Fruit fly (Drosophila melanogaster) whole organism, embryonic: Measurements from ENCODE around the gene DIP-alpha.

ENCODE experiments used
- Abd-B ChIP-seq: fragments of 200-800 bp; sonication (Bioruptor generic); optimal IDR thresholded peaks from 2 replicates; lab custom pipeline; 2018; ENCODE audit warnings: missing biosample characterization, mild to moderate bottlenecking, missing genetic modification characterization, moderate library complexity
- BtbVII ChIP-seq: fragments of 200-800 bp; sonication (Bioruptor generic); optimal IDR thresholded peaks from 3 replicates; lab custom pipeline; 2017; ENCODE audit warnings: missing biosample characterization, mild to moderate bottlenecking, missing genetic modification characterization
- C15 ChIP-seq: fragments of 200-800 bp; sonication (Bioruptor generic); IDR thresholded peaks from 3 replicates; pipeline ENCODE4 v1.3.6; 2022; ENCODE audit warnings: missing biosample characterization, missing genetic modification characterization
- CG11504 ChIP-seq: fragments of 200-800 bp; sonication (Bioruptor generic); optimal IDR thresholded peaks from 3 replicates; lab custom pipeline; 2019; ENCODE audit warnings: missing biosample characterization, mild to moderate bottlenecking, missing genetic modification characterization, moderate library complexity
- CG13424 ChIP-seq: fragments of 200-800 bp; sonication (Bioruptor generic); optimal IDR thresholded peaks from 2 replicates; lab custom pipeline; 2019; ENCODE audit warnings: missing biosample characterization, mild to moderate bottlenecking, missing genetic modification characterization, moderate library complexity
- CG14441 ChIP-seq: fragments of 200-800 bp; sonication (Bioruptor generic); IDR thresholded peaks from 2 replicates; pipeline ENCODE4 v1.3.6; 2022; ENCODE audit warnings: missing biosample characterization, missing genetic modification characterization
- CG15514 ChIP-seq: fragments of 200-800 bp; sonication (Bioruptor generic); optimal IDR thresholded peaks from 3 replicates; lab custom pipeline; 2017; ENCODE audit warnings: missing biosample characterization, missing genetic modification characterization, mild to moderate bottlenecking, moderate library complexity, missing genetic modification reagents
- CG18476 ChIP-seq: fragments of 200-800 bp; sonication (Bioruptor generic); optimal IDR thresholded peaks from 2 replicates; lab custom pipeline; 2016; ENCODE audit warnings: missing biosample characterization, mild to moderate bottlenecking, missing genetic modification characterization
- CG4328 ChIP-seq: fragments of 200-800 bp; sonication (Bioruptor generic); optimal IDR thresholded peaks from 3 replicates; lab custom pipeline; 2017; ENCODE audit warnings: missing biosample characterization, missing genetic modification reagents, missing genetic modification characterization
- CG7786 ChIP-seq: fragments of 200-800 bp; sonication (Bioruptor generic); optimal IDR thresholded peaks from 2 replicates; lab custom pipeline; 2016; ENCODE audit warnings: missing biosample characterization, missing genetic modification characterization
- CG8359 ChIP-seq: fragments of 200-800 bp; sonication (Bioruptor generic); optimal IDR thresholded peaks from 2 replicates; lab custom pipeline; 2017; ENCODE audit warnings: missing biosample characterization, mild to moderate bottlenecking, missing genetic modification characterization, borderline replicate concordance
- CG8944 ChIP-seq: fragments of 200-800 bp; sonication (Bioruptor generic); optimal IDR thresholded peaks from 3 replicates; lab custom pipeline; 2016; ENCODE audit warnings: missing biosample characterization, missing genetic modification characterization
- Ets97D ChIP-seq: fragments of 200-800 bp; sonication (Bioruptor generic); optimal IDR thresholded peaks from 3 replicates; lab custom pipeline; 2016; ENCODE audit warnings: missing biosample characterization, missing genetic modification characterization
- Fer1 ChIP-seq: fragments of 200-800 bp; sonication (Bioruptor generic); optimal IDR thresholded peaks from 2 replicates; lab custom pipeline; 2017; ENCODE audit warnings: missing biosample characterization, mild to moderate bottlenecking, missing genetic modification characterization
- Fer3 ChIP-seq: fragments of 200-800 bp; sonication (Bioruptor generic); optimal IDR thresholded peaks from 2 replicates; lab custom pipeline; 2018; ENCODE audit warnings: missing biosample characterization, mild to moderate bottlenecking, missing genetic modification characterization, moderate library complexity
- H15 ChIP-seq: fragments of 200-800 bp; sonication (Bioruptor generic); IDR thresholded peaks from 3 replicates; pipeline ENCODE4 v1.3.6; 2022; ENCODE audit warnings: missing biosample characterization, missing genetic modification characterization
- HLH54F ChIP-seq: fragments of 200-800 bp; sonication (Bioruptor generic); optimal IDR thresholded peaks from 3 replicates; lab custom pipeline; 2016; ENCODE audit warnings: missing biosample characterization, missing genetic modification characterization
- Hand ChIP-seq: fragments of 200-800 bp; sonication (Bioruptor generic); optimal IDR thresholded peaks from 2 replicates; lab custom pipeline; 2017; ENCODE audit warnings: mild to moderate bottlenecking, missing biosample characterization, missing genetic modification reagents, missing genetic modification characterization
- Med ChIP-seq: fragments of 200-800 bp; sonication (Bioruptor generic); peaks from one replicate; lab custom pipeline; 2016; ENCODE audit warnings: missing biosample characterization, missing genetic modification characterization, mild to moderate bottlenecking, inconsistent platforms, moderate library complexity
- Nf-YB ChIP-seq: fragments of 200-800 bp; sonication (Bioruptor generic); optimal IDR thresholded peaks from 3 replicates; lab custom pipeline; 2019; ENCODE audit warnings: missing biosample characterization, mild to moderate bottlenecking, missing genetic modification characterization, moderate library complexity
- Sin3A ChIP-seq: fragments of >200 bp; optimal IDR thresholded peaks from 2 replicates; lab custom pipeline; 2018
- Sox102F ChIP-seq: fragments of 200-800 bp; sonication (Bioruptor generic); optimal IDR thresholded peaks from 2 replicates; lab custom pipeline; 2018; ENCODE audit warnings: missing biosample characterization, mild to moderate bottlenecking, missing genetic modification characterization, moderate library complexity
- Stat92E ChIP-seq, 3 experiments: fragments of >200 bp in 2 of 3; fragments of 200-800 bp in 1 of 3; sonication (Bioruptor generic) in 1 of 3; optimal IDR thresholded peaks; 2 replicates each; lab custom pipeline; 2017 to 2019; ENCODE audit warnings: missing biosample characterization in 3 of 3, missing genetic modification characterization in 3 of 3, mild to moderate bottlenecking in 1 of 3, moderate library complexity in 1 of 3
- Taf1 ChIP-seq: fragments of 200-800 bp; sonication (Bioruptor generic); IDR thresholded peaks from 2 replicates; pipeline ENCODE4 v1.3.6; 2022; ENCODE audit warnings: missing biosample characterization, missing genetic modification characterization
- Trl ChIP-seq, 3 experiments: fragments of >200 bp in 2 of 3; fragments of 200-800 bp in 1 of 3; sonication (Bioruptor generic) in 1 of 3; optimal IDR thresholded peaks; 2 replicates in 1 of 3; 3 replicates in 2 of 3; lab custom pipeline; 2016 to 2017; ENCODE audit warnings: missing biosample characterization in 1 of 3, missing genetic modification characterization in 1 of 3
- ac ChIP-seq: fragments of 200-800 bp; sonication (Bioruptor generic); optimal IDR thresholded peaks from 3 replicates; lab custom pipeline; 2017; ENCODE audit warnings: missing biosample characterization, mild to moderate bottlenecking, missing genetic modification characterization
- bsh ChIP-seq, 2 experiments: fragments of 200-800 bp; sonication (Bioruptor generic); optimal IDR thresholded peaks; 2 replicates each; lab custom pipeline; 2017 to 2018; ENCODE audit warnings: mild to moderate bottlenecking in 2 of 2, missing biosample characterization in 2 of 2, missing genetic modification characterization in 2 of 2, moderate library complexity in 1 of 2
- cas ChIP-seq: fragments of 200-800 bp; sonication (Bioruptor generic); IDR thresholded peaks from 2 replicates; pipeline ENCODE4 v1.3.6; 2022; ENCODE audit warnings: missing biosample characterization, missing genetic modification characterization
- corto ChIP-seq: fragments of 200-800 bp; sonication (Bioruptor generic); optimal IDR thresholded peaks from 2 replicates; lab custom pipeline; 2016; ENCODE audit warnings: missing biosample characterization, mild to moderate bottlenecking, missing genetic modification characterization, moderate library complexity
- dm ChIP-seq: fragments of 200-800 bp; sonication (Bioruptor generic); optimal IDR thresholded peaks from 3 replicates; lab custom pipeline; 2016; ENCODE audit warnings: missing biosample characterization, missing genetic modification characterization
- ems ChIP-seq: fragments of 200-800 bp; sonication (Bioruptor generic); optimal IDR thresholded peaks from 3 replicates; lab custom pipeline; 2016; ENCODE audit warnings: missing biosample characterization, missing genetic modification characterization
- fd64A ChIP-seq: fragments of 200-800 bp; sonication (Bioruptor generic); optimal IDR thresholded peaks from 3 replicates; lab custom pipeline; 2018; ENCODE audit warnings: missing biosample characterization, mild to moderate bottlenecking, missing genetic modification characterization
- fd96Cb ChIP-seq: fragments of 200-800 bp; sonication (Bioruptor generic); optimal IDR thresholded peaks from 2 replicates; lab custom pipeline; 2018; ENCODE audit warnings: missing biosample characterization, mild to moderate bottlenecking, missing genetic modification characterization, moderate library complexity
- fru ChIP-seq: fragments of >200 bp; optimal IDR thresholded peaks from 2 replicates; lab custom pipeline; 2017
- gcm2 ChIP-seq: fragments of 200-800 bp; sonication (Bioruptor generic); optimal IDR thresholded peaks from 2 replicates; lab custom pipeline; 2016; ENCODE audit warnings: missing biosample characterization, missing genetic modification characterization
- lab ChIP-seq: fragments of 200-800 bp; sonication (Bioruptor generic); optimal IDR thresholded peaks from 3 replicates; lab custom pipeline; 2017; ENCODE audit warnings: missing biosample characterization, missing genetic modification characterization, mild to moderate bottlenecking, moderate library complexity, missing genetic modification reagents
- luna ChIP-seq: fragments of 200-800 bp; sonication (Bioruptor generic); optimal IDR thresholded peaks from 2 replicates; lab custom pipeline; 2016; ENCODE audit warnings: missing biosample characterization, missing genetic modification characterization
- mam ChIP-seq: fragments of 200-800 bp; sonication (Bioruptor generic); optimal IDR thresholded peaks from 3 replicates; lab custom pipeline; 2016; ENCODE audit warnings: missing biosample characterization, missing genetic modification characterization
- nerfin-2 ChIP-seq: fragments of 200-800 bp; sonication (Bioruptor generic); IDR thresholded peaks from 2 replicates; pipeline ENCODE4 v1.3.6; 2022; ENCODE audit warnings: missing biosample characterization, missing genetic modification characterization; ENCODE audit not compliant: partially characterized antibody
- oc ChIP-seq: fragments of 200-800 bp; sonication (Bioruptor generic); optimal IDR thresholded peaks from 2 replicates; lab custom pipeline; 2018; ENCODE audit warnings: missing biosample characterization, mild to moderate bottlenecking, missing genetic modification characterization, moderate library complexity
- p53 ChIP-seq: fragments of 200-800 bp; sonication (Bioruptor generic); optimal IDR thresholded peaks from 2 replicates; lab custom pipeline; 2016; ENCODE audit warnings: missing biosample characterization, missing genetic modification characterization
- pfk ChIP-seq: fragments of 200-800 bp; sonication (Bioruptor generic); optimal IDR thresholded peaks from 2 replicates; lab custom pipeline; 2018; ENCODE audit warnings: missing biosample characterization, mild to moderate bottlenecking, missing genetic modification characterization, moderate library complexity
- repo ChIP-seq: fragments of 200-800 bp; sonication (Bioruptor generic); optimal IDR thresholded peaks from 2 replicates; lab custom pipeline; 2016; ENCODE audit warnings: missing biosample characterization, missing genetic modification characterization
- run ChIP-seq: fragments of 200-800 bp; sonication (Bioruptor generic); optimal IDR thresholded peaks from 3 replicates; lab custom pipeline; 2018; ENCODE audit warnings: missing biosample characterization, mild to moderate bottlenecking, missing genetic modification characterization
- shn ChIP-seq: fragments of 200-800 bp; sonication (Bioruptor generic); optimal IDR thresholded peaks from 3 replicates; lab custom pipeline; 2016; ENCODE audit warnings: missing biosample characterization, missing genetic modification characterization
- so ChIP-seq: fragments of 200-800 bp; sonication (Bioruptor generic); IDR thresholded peaks from 3 replicates; pipeline ENCODE4 v1.3.6; 2022; ENCODE audit warnings: missing biosample characterization, missing genetic modification characterization
- sob ChIP-seq: fragments of 200-800 bp; sonication (Bioruptor generic); IDR thresholded peaks from 2 replicates; pipeline ENCODE4 v1.3.6; 2022; ENCODE audit warnings: missing biosample characterization, missing genetic modification characterization
- stwl ChIP-seq: fragments of 200-800 bp; sonication (Bioruptor generic); optimal IDR thresholded peaks from 3 replicates; lab custom pipeline; 2018; ENCODE audit warnings: missing biosample characterization, mild to moderate bottlenecking, missing genetic modification characterization, moderate library complexity
- tgo ChIP-seq: fragments of 200-800 bp; sonication (Bioruptor generic); IDR thresholded peaks from 3 replicates; pipeline ENCODE4 v1.3.6; 2022; ENCODE audit warnings: missing biosample characterization, missing genetic modification characterization
- wek ChIP-seq: fragments of 200-800 bp; sonication (Bioruptor generic); optimal IDR thresholded peaks from 3 replicates; lab custom pipeline; 2018; ENCODE audit warnings: missing biosample characterization, mild to moderate bottlenecking, missing genetic modification characterization, moderate library complexity

DIP-alpha gene

DNA sequence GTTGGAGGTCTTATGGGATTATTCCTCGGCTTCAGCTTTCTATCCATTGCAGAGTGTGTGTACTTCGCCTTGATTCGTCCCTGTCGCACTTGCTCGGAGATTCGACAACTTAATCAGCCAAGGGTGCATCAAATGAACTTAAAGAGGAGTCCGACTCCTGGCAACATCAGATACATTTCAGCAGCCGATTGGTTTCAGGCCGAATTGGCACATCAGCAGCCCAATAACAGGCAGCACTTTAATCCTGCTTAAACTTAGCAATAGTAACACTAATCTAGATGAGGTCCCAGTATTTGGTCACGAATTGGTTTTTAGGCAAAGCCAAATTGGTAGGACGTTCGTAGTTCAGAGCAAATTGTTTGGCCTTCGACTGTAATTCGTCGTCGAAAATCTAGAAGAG lies at the start of gene DIP-alpha:
TSS of gene DIP-alpha (minus strand) at position 101 of the 400 bp plus-strand sequence.
- TF ChIP-seq CG11504 (tag; lab: Kevin White, UChicago) (no peak), tgo (GFP tag; lab: Robert Waterston, UW) (no peak), fd64A (no peak), so (GFP tag; lab: Robert Waterston, UW) (no peak)

dm6 chrX:3594245-3594644 lies 22.8 kb upstream of the DIP-alpha start:
- TF ChIP-seq pfk (GFP tag; lab: Kevin White, UChicago) (no peak), Trl (optimal IDR thresholded peaks at IDR 0.05; lab: Kevin White, UChicago) (no peak), Trl (GFP tag; optimal IDR thresholded peaks at IDR 0.05; lab: Kevin White, UChicago) (no peak), C15 (GFP tag; lab: Robert Waterston, UW) (no peak), lab (peak; percentile 56), CG15514 (peak; percentile 3), p53 (no peak), CG8944 (no peak), cas (no peak), repo (no peak), bsh (GFP tag; optimal IDR thresholded peaks at IDR 0.05; lab: Kevin White, UChicago) (no peak), fd96Cb (peak; percentile 0), nerfin-2 (no peak), oc (tag; lab: Kevin White, UChicago) (no peak), Med (GFP tag; lab: Kevin White, UChicago) (peak; percentile 9), Sin3A (lab: Kevin White, UChicago) (no peak), run (tag; lab: Kevin White, UChicago) (no peak), shn (GFP tag; lab: Kevin White, UChicago) (no peak), Nf-YB (GFP tag; lab: Kevin White, UChicago) (no peak), BtbVII (peak; percentile 1), Sox102F (GFP tag; lab: Kevin White, UChicago) (no peak), HLH54F (GFP tag; lab: Kevin White, UChicago) (no peak), H15 (GFP tag; lab: Robert Waterston, UW) (no peak), luna (GFP tag; lab: Kevin White, UChicago) (no peak), stwl (no peak), CG7786 (no peak), CG14441 (no peak), corto (GFP tag; lab: Kevin White, UChicago) (no peak), Abd-B (GFP tag; lab: Kevin White, UChicago) (no peak), CG13424 (tag; lab: Kevin White, UChicago) (peak; percentile 15), ac (no peak), Fer1 (GFP tag; lab: Kevin White, UChicago) (peak; percentile 61), Fer3 (peak; percentile 17), ems (no peak), wek (GFP tag; lab: Kevin White, UChicago) (no peak), fru (lab: Kevin White, UChicago) (no peak), CG8359 (GFP tag; lab: Kevin White, UChicago) (no peak), gcm2 (GFP tag; lab: Kevin White, UChicago) (no peak), Taf1 (GFP tag; lab: Robert Waterston, UW) (no peak), sob (GFP tag; lab: Robert Waterston, UW) (no peak), Hand (no peak), Ets97D (no peak), CG18476 (GFP tag; lab: Kevin White, UChicago) (no peak), mam (GFP tag; lab: Kevin White, UChicago) (no peak), CG4328 (GFP tag; lab: Kevin White, UChicago) (no peak), dm (GFP tag; lab: Kevin White, UChicago) (no peak), Stat92E (GFP tag; optimal IDR thresholded peaks at IDR 0.05; lab: Kevin White, UChicago) (no peak)
